Fruit fly (Drosophila melanogaster) whole organism, pupa: Measurements from ENCODE around the gene CG10171.

Experiments
- CG10348 ChIP-seq: fragments of 200-800 bp; sonication (Bioruptor generic); IDR thresholded peaks from 2 replicates; pipeline ENCODE4 v1.3.6; 2022; ENCODE audit warnings: missing biosample characterization, missing genetic modification characterization
- CG15710 ChIP-seq: fragments of 200-800 bp; sonication (Bioruptor generic); optimal IDR thresholded peaks from 2 replicates; lab custom pipeline; 2018; ENCODE audit warnings: missing biosample characterization, mild to moderate bottlenecking, missing genetic modification characterization, moderate library complexity
- CG8301 ChIP-seq: fragments of 200-800 bp; sonication (Bioruptor generic); optimal IDR thresholded peaks from 2 replicates; lab custom pipeline; 2018; ENCODE audit warnings: missing biosample characterization, mild to moderate bottlenecking, missing genetic modification characterization
- CG9948 ChIP-seq: fragments of 200-800 bp; sonication (Bioruptor generic); optimal IDR thresholded peaks from 2 replicates; lab custom pipeline; 2018; ENCODE audit warnings: missing biosample characterization, mild to moderate bottlenecking, missing genetic modification characterization, moderate library complexity
- D1 ChIP-seq: fragments of 200-800 bp; sonication (Bioruptor generic); optimal IDR thresholded peaks from 2 replicates; lab custom pipeline; 2018; ENCODE audit warnings: missing biosample characterization, mild to moderate bottlenecking, missing genetic modification characterization, moderate library complexity
- Ets98B ChIP-seq: fragments of 200-800 bp; sonication (Bioruptor generic); IDR thresholded peaks from 2 replicates; pipeline ENCODE4 v1.3.6; 2022; ENCODE audit warnings: missing biosample characterization, missing genetic modification characterization
- Pif1A ChIP-seq: fragments of 200-800 bp; sonication (Bioruptor generic); optimal IDR thresholded peaks from 3 replicates; lab custom pipeline; 2016; ENCODE audit warnings: missing biosample characterization, missing genetic modification characterization
- fd96Ca ChIP-seq: fragments of 200-800 bp; sonication (Bioruptor generic); IDR thresholded peaks from 3 replicates; pipeline ENCODE4 v1.3.6; 2022; ENCODE audit warnings: missing biosample characterization, missing genetic modification characterization
- rn ChIP-seq: fragments of 200-800 bp; sonication (Bioruptor generic); IDR thresholded peaks from 2 replicates; pipeline ENCODE4 v1.3.6; 2022; ENCODE audit warnings: missing biosample characterization, missing genetic modification characterization

DNA sequence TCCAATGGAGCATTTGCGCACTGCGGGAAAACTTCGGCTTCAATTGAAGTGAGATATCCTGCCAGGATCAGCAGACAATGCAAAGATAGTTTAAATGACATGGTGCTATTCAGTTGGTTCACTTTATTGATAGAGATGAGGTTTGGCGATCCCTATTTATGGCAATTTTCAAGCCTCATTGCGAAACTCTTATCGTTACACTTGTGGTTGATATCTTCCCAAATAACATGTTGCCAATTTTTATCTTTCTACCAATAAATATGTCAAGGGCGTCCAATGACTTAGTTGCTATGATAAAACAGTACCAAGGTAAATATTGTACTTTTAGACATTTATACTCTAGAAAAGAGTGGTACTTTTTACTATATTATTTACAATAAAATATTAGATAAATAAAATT is 36.4 kb upstream of the CG10171 start, which contains the start of gene CG33263:
- TF ChIP-seq Ets98B (no peak), rn (GFP tag; lab: Robert Waterston, UW) (no peak), Pif1A (no peak), fd96Ca (no peak), CG9948 (tag; lab: Kevin White, UChicago) (no peak), CG8301 (tag; lab: Kevin White, UChicago) (no peak), CG15710 (tag; lab: Kevin White, UChicago) (no peak), CG10348 (GFP tag; lab: Robert Waterston, UW) (no peak), D1 (tag; lab: Kevin White, UChicago) (no peak)
